Fruit fly (Drosophila melanogaster) whole organism, embryonic: ENCODE measurements around the gene CG31948.

Experiments used
- Asciz ChIP-seq: fragments of 200-800 bp; sonication (Bioruptor generic); optimal IDR thresholded peaks from 2 replicates; lab custom pipeline; 2017; ENCODE audit warnings: missing biosample characterization, mild to moderate bottlenecking, missing genetic modification characterization, missing genetic modification reagents
- Atf-2 ChIP-seq: fragments of 200-800 bp; sonication (Bioruptor generic); optimal IDR thresholded peaks from 2 replicates; lab custom pipeline; 2016; ENCODE audit warnings: missing biosample characterization, missing genetic modification characterization
- CG10366 ChIP-seq: fragments of 200-800 bp; sonication (Bioruptor generic); IDR thresholded peaks from 2 replicates; pipeline ENCODE4 v1.3.6; 2022; ENCODE audit warnings: missing biosample characterization, missing genetic modification characterization
- CG11504 ChIP-seq: fragments of 200-800 bp; sonication (Bioruptor generic); optimal IDR thresholded peaks from 3 replicates; lab custom pipeline; 2019; ENCODE audit warnings: missing biosample characterization, mild to moderate bottlenecking, missing genetic modification characterization, moderate library complexity
- CG14014 ChIP-seq: fragments of 200-800 bp; sonication (Bioruptor generic); IDR thresholded peaks from 2 replicates; pipeline ENCODE4 v1.3.6; 2022; ENCODE audit warnings: missing biosample characterization, missing genetic modification characterization
- CG14667 ChIP-seq: fragments of 200-800 bp; sonication (Bioruptor generic); IDR thresholded peaks from 2 replicates; pipeline ENCODE4 v1.3.6; 2022; ENCODE audit warnings: missing biosample characterization, missing genetic modification characterization
- CG14860 ChIP-seq: fragments of 200-800 bp; sonication (Bioruptor generic); IDR thresholded peaks from 3 replicates; pipeline ENCODE4 v1.3.6; 2022; ENCODE audit warnings: missing biosample characterization, missing genetic modification characterization; ENCODE audit not compliant: partially characterized antibody
- CG15479 ChIP-seq: fragments of 200-800 bp; sonication (Bioruptor generic); optimal IDR thresholded peaks from 3 replicates; lab custom pipeline; 2019; ENCODE audit warnings: missing biosample characterization, mild to moderate bottlenecking, missing genetic modification characterization, moderate library complexity
- CG1603 ChIP-seq: fragments of 200-800 bp; sonication (Bioruptor generic); optimal IDR thresholded peaks from 2 replicates; lab custom pipeline; 2019; ENCODE audit warnings: missing biosample characterization, mild to moderate bottlenecking, missing genetic modification characterization, moderate library complexity
- CG17802 ChIP-seq: fragments of 200-800 bp; sonication (Bioruptor generic); optimal IDR thresholded peaks from 2 replicates; lab custom pipeline; 2018; ENCODE audit warnings: missing biosample characterization, mild to moderate bottlenecking, missing genetic modification characterization, moderate library complexity
- CG18011 ChIP-seq: fragments of 200-800 bp; sonication (Bioruptor generic); optimal IDR thresholded peaks from 2 replicates; lab custom pipeline; 2017; ENCODE audit warnings: missing biosample characterization, missing genetic modification characterization, mild to moderate bottlenecking, moderate library complexity, missing genotype
- CG1832 ChIP-seq: fragments of 200-800 bp; sonication (Bioruptor generic); optimal IDR thresholded peaks from 2 replicates; lab custom pipeline; 2017; ENCODE audit warnings: missing biosample characterization, mild to moderate bottlenecking, missing genetic modification characterization, inconsistent platforms
- CG2678 ChIP-seq: fragments of 200-800 bp; sonication (Bioruptor generic); optimal IDR thresholded peaks from 3 replicates; lab custom pipeline; 2019; ENCODE audit warnings: missing biosample characterization, mild to moderate bottlenecking, missing genetic modification characterization, moderate library complexity
- CG32772 ChIP-seq: fragments of 200-800 bp; sonication (Bioruptor generic); IDR thresholded peaks from 2 replicates; pipeline ENCODE4 v1.3.6; 2022; ENCODE audit warnings: missing biosample characterization, missing genetic modification characterization
- CG34224 ChIP-seq: fragments of 200-800 bp; sonication (Bioruptor generic); IDR thresholded peaks from 3 replicates; pipeline ENCODE4 v1.3.6; 2022; ENCODE audit warnings: missing biosample characterization, missing genetic modification characterization; ENCODE audit not compliant: partially characterized antibody
- CG42726 ChIP-seq: fragments of 200-800 bp; sonication (Bioruptor generic); IDR thresholded peaks from 2 replicates; pipeline ENCODE4 v1.3.6; 2022; ENCODE audit warnings: missing biosample characterization, missing genetic modification characterization; ENCODE audit not compliant: partially characterized antibody
- CG4282 ChIP-seq: fragments of 200-800 bp; sonication (Bioruptor generic); optimal IDR thresholded peaks from 2 replicates; lab custom pipeline; 2016; ENCODE audit warnings: missing biosample characterization, missing genetic modification characterization
- CG7786 ChIP-seq: fragments of 200-800 bp; sonication (Bioruptor generic); optimal IDR thresholded peaks from 2 replicates; lab custom pipeline; 2016; ENCODE audit warnings: missing biosample characterization, missing genetic modification characterization
- CG7839 ChIP-seq: fragments of 200-800 bp; sonication (Bioruptor generic); optimal IDR thresholded peaks from 3 replicates; lab custom pipeline; 2018; ENCODE audit warnings: missing biosample characterization, mild to moderate bottlenecking, missing genetic modification characterization, moderate library complexity
- CG8924 ChIP-seq: fragments of 200-800 bp; optimal IDR thresholded peaks from 3 replicates; lab custom pipeline; 2019; ENCODE audit warnings: missing biosample characterization, mild to moderate bottlenecking, missing genetic modification characterization, moderate library complexity
- CrebB ChIP-seq: fragments of 200-800 bp; sonication (Bioruptor generic); optimal IDR thresholded peaks from 3 replicates; lab custom pipeline; 2018; ENCODE audit warnings: missing biosample characterization, mild to moderate bottlenecking, missing genetic modification characterization
- Dek ChIP-seq: fragments of 200-800 bp; sonication (Bioruptor generic); optimal IDR thresholded peaks from 3 replicates; lab custom pipeline; 2019; ENCODE audit warnings: missing biosample characterization, mild to moderate bottlenecking, missing genetic modification characterization, moderate library complexity
- Dll ChIP-seq: fragments of 200-800 bp; sonication (Bioruptor generic); IDR thresholded peaks from 4 replicates; pipeline ENCODE4 v1.3.6; 2022; ENCODE audit warnings: missing biosample characterization, missing genetic modification characterization; ENCODE audit not compliant: partially characterized antibody
- Dp ChIP-seq: fragments of 200-800 bp; sonication (Bioruptor generic); optimal IDR thresholded peaks from 2 replicates; lab custom pipeline; 2018; ENCODE audit warnings: missing biosample characterization, mild to moderate bottlenecking, missing genetic modification characterization, moderate library complexity
- H15 ChIP-seq: fragments of 200-800 bp; sonication (Bioruptor generic); IDR thresholded peaks from 3 replicates; pipeline ENCODE4 v1.3.6; 2022; ENCODE audit warnings: missing biosample characterization, missing genetic modification characterization
- Hmr ChIP-seq: fragments of 200-800 bp; sonication (Bioruptor generic); optimal IDR thresholded peaks from 3 replicates; lab custom pipeline; 2017; ENCODE audit warnings: mild to moderate bottlenecking, missing biosample characterization, missing genetic modification reagents, missing genetic modification characterization
- Mrtf ChIP-seq: fragments of 200-800 bp; sonication (Bioruptor generic); IDR thresholded peaks from 3 replicates; pipeline ENCODE4 v1.3.6; 2022; ENCODE audit warnings: missing biosample characterization, missing genetic modification characterization
- NFAT ChIP-seq: fragments of 200-800 bp; sonication (Bioruptor generic); IDR thresholded peaks from 2 replicates; pipeline ENCODE4 v1.3.6; 2022; ENCODE audit warnings: missing biosample characterization, missing genetic modification characterization
- Opbp ChIP-seq: fragments of 200-800 bp; sonication (Bioruptor generic); IDR thresholded peaks from 3 replicates; pipeline ENCODE4 v1.3.6; 2022; ENCODE audit warnings: missing biosample characterization, missing genetic modification characterization; ENCODE audit not compliant: partially characterized antibody
- Rfx ChIP-seq: fragments of 200-800 bp; sonication (Bioruptor generic); IDR thresholded peaks from 2 replicates; pipeline ENCODE4 v1.3.6; 2022; ENCODE audit warnings: missing biosample characterization, missing genetic modification characterization
- Scr ChIP-seq: fragments of 200-800 bp; sonication (Bioruptor generic); IDR thresholded peaks from 2 replicates; pipeline ENCODE4 v1.3.6; 2022; ENCODE audit warnings: missing biosample characterization, missing genetic modification characterization; ENCODE audit not compliant: partially characterized antibody
- Sox100B ChIP-seq: fragments of 200-800 bp; sonication (Bioruptor generic); optimal IDR thresholded peaks from 3 replicates; lab custom pipeline; 2018; ENCODE audit warnings: missing biosample characterization, mild to moderate bottlenecking, missing genetic modification characterization
- YL-1 ChIP-seq: fragments of 200-800 bp; sonication (Bioruptor generic); optimal IDR thresholded peaks from 3 replicates; lab custom pipeline; 2017; ENCODE audit warnings: missing biosample characterization, mild to moderate bottlenecking, missing genetic modification characterization
- chm ChIP-seq: fragments of 200-800 bp; sonication (Bioruptor generic); IDR thresholded peaks from 2 replicates; pipeline ENCODE4 v1.3.6; 2022; ENCODE audit warnings: missing biosample characterization, missing genetic modification characterization
- crc ChIP-seq: fragments of 200-800 bp; sonication (Bioruptor generic); optimal IDR thresholded peaks from 2 replicates; lab custom pipeline; 2016; ENCODE audit warnings: missing biosample characterization, missing genetic modification characterization
- emc ChIP-seq: fragments of 200-800 bp; sonication (Bioruptor generic); optimal IDR thresholded peaks from 2 replicates; lab custom pipeline; 2016; ENCODE audit warnings: missing biosample characterization, missing genetic modification characterization
- kah ChIP-seq: fragments of 200-800 bp; sonication (Bioruptor generic); optimal IDR thresholded peaks from 2 replicates; lab custom pipeline; 2018; ENCODE audit warnings: missing biosample characterization, mild to moderate bottlenecking, missing genetic modification characterization
- klu ChIP-seq: fragments of 200-800 bp; sonication (Bioruptor generic); IDR thresholded peaks from 2 replicates; pipeline ENCODE4 v1.3.6; 2022; ENCODE audit warnings: missing biosample characterization, missing genetic modification characterization
- nom ChIP-seq: fragments of 200-800 bp; sonication (Bioruptor generic); optimal IDR thresholded peaks from 2 replicates; lab custom pipeline; 2017; ENCODE audit warnings: missing biosample characterization, missing genetic modification characterization, mild to moderate bottlenecking, moderate library complexity, missing genetic modification reagents
- pho ChIP-seq: fragments of 200-800 bp; sonication (Bioruptor generic); optimal IDR thresholded peaks from 2 replicates; lab custom pipeline; 2016; ENCODE audit warnings: missing biosample characterization, missing genetic modification characterization
- phol ChIP-seq: fragments of 200-800 bp; sonication (Bioruptor generic); optimal IDR thresholded peaks from 3 replicates; lab custom pipeline; 2018; ENCODE audit warnings: missing biosample characterization, mild to moderate bottlenecking, missing genetic modification characterization, moderate library complexity
- sim ChIP-seq: fragments of 200-800 bp; sonication (Bioruptor generic); IDR thresholded peaks from 2 replicates; pipeline ENCODE4 v1.3.6; 2022; ENCODE audit warnings: missing biosample characterization, missing genetic modification characterization
- tio ChIP-seq: fragments of 200-800 bp; sonication (Bioruptor generic); optimal IDR thresholded peaks from 2 replicates; lab custom pipeline; 2017; ENCODE audit warnings: missing biosample characterization, missing genetic modification characterization, inconsistent platforms
- tll ChIP-seq, 2 experiments: fragments of 200-800 bp in 1 of 2; fragments of >200 bp in 1 of 2; sonication (Bioruptor generic) in 1 of 2; optimal IDR thresholded peaks; 2 replicates each; lab custom pipeline; 2017 to 2019; ENCODE audit warnings: missing biosample characterization in 2 of 2, missing genetic modification characterization in 2 of 2, mild to moderate bottlenecking in 1 of 2, moderate library complexity in 1 of 2
- unpg ChIP-seq: fragments of 200-800 bp; sonication (Bioruptor generic); optimal IDR thresholded peaks from 3 replicates; lab custom pipeline; 2018; ENCODE audit warnings: missing biosample characterization, mild to moderate bottlenecking, missing genetic modification characterization, moderate library complexity
- vfl ChIP-seq: fragments of 200-800 bp; sonication (Bioruptor generic); optimal IDR thresholded peaks from 2 replicates; lab custom pipeline; 2016; ENCODE audit warnings: missing biosample characterization, missing genetic modification characterization
- vvl ChIP-seq: fragments of 200-800 bp; sonication (Bioruptor generic); IDR thresholded peaks from 2 replicates; pipeline ENCODE4 v1.3.6; 2022; ENCODE audit warnings: missing biosample characterization, missing genetic modification characterization

CG31948 gene

dm6 chr2L:2375655-2376417 is 40.7 kb downstream of the CG31948 start, which contains the start of gene Atxn7 (continued):
- TF ChIP-seq Hmr, result peak; percentile 74
- TF ChIP-seq crc (GFP tag; lab: Kevin White, UChicago), result peak; percentile 42
- TF ChIP-seq CG8924 (tag; lab: Kevin White, UChicago), result peak; percentile 51
- peak; percentile 15 for TF ChIP-seq tio
- peak; percentile 40 for TF ChIP-seq CG2678 (tag; lab: Kevin White, UChicago)
- TF ChIP-seq Asciz, result peak; percentile 76
- peak; percentile 90 for TF ChIP-seq kah (GFP tag; lab: Kevin White, UChicago)
- TF ChIP-seq CG1603 (tag; lab: Kevin White, UChicago), result peak; percentile 92
- TF ChIP-seq Rfx (GFP tag; lab: Robert Waterston, UW), result peak; percentile 76
- TF ChIP-seq klu (GFP tag; lab: Robert Waterston, UW), result 0 out of 2 replicates have a peak, but pooled peaks have one; percentile 52
- no peak for TF ChIP-seq emc (GFP tag; lab: Kevin White, UChicago)
- peak; percentile 68 for TF ChIP-seq phol
- TF ChIP-seq Mrtf (GFP tag; lab: Robert Waterston, UW), result no peak
- TF ChIP-seq vvl (GFP tag; lab: Robert Waterston, UW), result peak; percentile 91
- TF ChIP-seq CrebB (tag; lab: Kevin White, UChicago), result peak; percentile 74
- peak; percentile 80 for TF ChIP-seq unpg (GFP tag; lab: Kevin White, UChicago)
- TF ChIP-seq CG14667 (GFP tag; lab: Robert Waterston, UW), result no peak
- TF ChIP-seq NFAT (GFP tag; lab: Robert Waterston, UW), result peak; percentile 50; the same call in 1 of the 2 replicates
- no peak for TF ChIP-seq sim (GFP tag; lab: Robert Waterston, UW)
- peak; percentile 42 for TF ChIP-seq CG4282
- TF ChIP-seq CG11504 (tag; lab: Kevin White, UChicago), result peak; percentile 70
- peak; percentile 58 for TF ChIP-seq CG10366 (GFP tag; lab: Robert Waterston, UW)
- peak; percentile 29 for TF ChIP-seq Dp
- peak; percentile 98 for TF ChIP-seq CG42726 (GFP tag; lab: Robert Waterston, UW)
- peak; percentile 30; the same call in 1 of the 2 replicates for TF ChIP-seq CG32772
- TF ChIP-seq nom, result peak; percentile 48
- peak; percentile 90 for TF ChIP-seq chm (GFP tag; lab: Robert Waterston, UW)
- peak; percentile 67 for TF ChIP-seq CG18011 (GFP tag; lab: Kevin White, UChicago)
- peak; percentile 54 for TF ChIP-seq CG7839 (tag; lab: Kevin White, UChicago)
- TF ChIP-seq tll (GFP tag; optimal IDR thresholded peaks at IDR 0.05; lab: Kevin White, UChicago), result peak in 1 of 2 experiments; percentile 82
- TF ChIP-seq Dll (GFP tag; lab: Robert Waterston, UW), result peak; percentile 92
- TF ChIP-seq H15 (GFP tag; lab: Robert Waterston, UW), result peak; percentile 11; the same call in 1 of the 3 replicates
- TF ChIP-seq Atf-2 (GFP tag; lab: Kevin White, UChicago), result no peak
- TF ChIP-seq CG17802 (tag; lab: Kevin White, UChicago), result peak; percentile 17
- TF ChIP-seq YL-1 (GFP tag; lab: Kevin White, UChicago), result peak; percentile 82
- peak; percentile 97 for TF ChIP-seq CG34224 (GFP tag; lab: Robert Waterston, UW)
- TF ChIP-seq CG14860 (GFP tag; lab: Robert Waterston, UW), result peak; percentile 82
- TF ChIP-seq Scr, result peak; percentile 96
- peak; percentile 90 for TF ChIP-seq CG1832 (GFP tag; lab: Kevin White, UChicago)
- peak; percentile 57 for TF ChIP-seq pho
- peak; percentile 72 for TF ChIP-seq Sox100B
- TF ChIP-seq Dek (tag; lab: Kevin White, UChicago), result peak; percentile 54
- TF ChIP-seq vfl (GFP tag; lab: Kevin White, UChicago), result no peak
- TF ChIP-seq CG14014 (GFP tag; lab: Robert Waterston, UW), result peak; percentile 51; the same call in 1 of the 2 replicates
- TF ChIP-seq Opbp (GFP tag; lab: Robert Waterston, UW), result peak; percentile 99
- TF ChIP-seq CG15479 (GFP tag; lab: Kevin White, UChicago), result no peak
- peak; percentile 24 for TF ChIP-seq CG7786 (GFP tag; lab: Kevin White, UChicago)
